Worm (Caenorhabditis elegans): ENCODE data around the gene C28D4.8.

The C28D4.8 gene

ce11 chrIV:9718396-9718795 is 29.8 kb downstream of the C28D4.8 start:
- TF ChIP-seq fkh-10 (GFP tag; optimal IDR thresholded peaks at IDR 0.05) = no peak
- TF ChIP-seq nfya-1 (tag; optimal IDR thresholded peaks at IDR 0.05) = peak; percentile 77
- TF ChIP-seq syd-9 (tag; optimal IDR thresholded peaks at IDR 0.05) = peak; percentile 22
- TF ChIP-seq rnt-1 (tag; optimal IDR thresholded peaks at IDR 0.05) = peak; percentile 66
- TF ChIP-seq ceh-31 (tag; optimal IDR thresholded peaks at IDR 0.05) = peak; percentile 69
- peak; percentile 19 for TF ChIP-seq ceh-34 (tag; optimal IDR thresholded peaks at IDR 0.05)
- TF ChIP-seq ceh-18 (tag; optimal IDR thresholded peaks at IDR 0.05) = peak; percentile 87
- no peak for TF ChIP-seq C38D4.7 (GFP tag; optimal IDR thresholded peaks at IDR 0.05)
- no peak for TF ChIP-seq K02D7.2 (tag; optimal IDR thresholded peaks at IDR 0.05)
- TF ChIP-seq tbx-2 (tag; optimal IDR thresholded peaks at IDR 0.05) = peak; percentile 73
- TF ChIP-seq dve-1 (tag; optimal IDR thresholded peaks at IDR 0.05) = peak; percentile 69
- TF ChIP-seq pat-9 (tag; optimal IDR thresholded peaks at IDR 0.05) = peak; percentile 3
- no peak for TF ChIP-seq ahr-1 (tag; optimal IDR thresholded peaks at IDR 0.05)
- peak; percentile 64 for TF ChIP-seq unc-55 (GFP tag; optimal IDR thresholded peaks at IDR 0.05)
- peak; percentile 12 for TF ChIP-seq ceh-14 (tag; optimal IDR thresholded peaks at IDR 0.05)
- TF ChIP-seq ets-4 (tag; optimal IDR thresholded peaks at IDR 0.05) = no peak
- no peak for TF ChIP-seq unc-86 (tag; optimal IDR thresholded peaks at IDR 0.05)
- peak; percentile 49 for TF ChIP-seq hlh-8 (tag; optimal IDR thresholded peaks at IDR 0.05)
- TF ChIP-seq F13H6.1 (tag; optimal IDR thresholded peaks at IDR 0.05) = peak; percentile 17
- TF ChIP-seq fkh-6 (tag; optimal IDR thresholded peaks at IDR 0.05) = no peak

DNA sequence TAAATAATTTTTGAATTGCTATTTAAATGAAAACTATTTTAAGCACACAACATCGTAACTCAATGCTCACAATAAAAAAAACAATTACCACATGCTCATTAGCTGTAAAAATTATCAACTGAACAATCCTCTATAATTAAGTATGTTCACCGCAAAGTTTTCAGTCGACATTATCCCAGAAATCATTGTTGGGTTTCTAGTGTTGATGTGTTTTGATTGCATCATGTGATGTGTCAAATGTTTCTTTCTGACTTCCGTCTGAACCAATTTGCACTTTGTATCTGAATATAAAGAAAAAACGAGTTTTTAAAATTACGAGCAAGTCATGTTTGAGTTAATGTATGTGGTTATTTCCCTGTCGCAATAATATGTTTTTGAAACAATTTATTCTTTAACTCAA is 30.4 kb downstream of the C28D4.8 start:
- TF ChIP-seq zip-5 (tag; optimal IDR thresholded peaks at IDR 0.05) = no peak
- TF ChIP-seq sdc-2 (tag; optimal IDR thresholded peaks at IDR 0.05) = no peak
- TF ChIP-seq npax-4 (tag; optimal IDR thresholded peaks at IDR 0.05) = no peak
- no peak for TF ChIP-seq hlh-15 (tag; optimal IDR thresholded peaks at IDR 0.05)
- no peak for TF ChIP-seq ceh-6 (GFP tag; optimal IDR thresholded peaks at IDR 0.05)
- TF ChIP-seq F13H6.1 (tag; optimal IDR thresholded peaks at IDR 0.05) = no peak
- TF ChIP-seq unc-86 (tag; optimal IDR thresholded peaks at IDR 0.05) = no peak
- TF ChIP-seq lin-11 (tag; optimal IDR thresholded peaks at IDR 0.05) = no peak
- no peak for TF ChIP-seq T23F11.4 (GFP tag; optimal IDR thresholded peaks at IDR 0.05)
- TF ChIP-seq rnt-1 (tag; optimal IDR thresholded peaks at IDR 0.05) = no peak
- TF ChIP-seq C08G9.2 (tag; optimal IDR thresholded peaks at IDR 0.05) = no peak
- no peak for TF ChIP-seq unc-42 (tag; optimal IDR thresholded peaks at IDR 0.05)
- TF ChIP-seq pha-2 (tag; optimal IDR thresholded peaks at IDR 0.05) = no peak
- TF ChIP-seq hlh-30 (tag; optimal IDR thresholded peaks at IDR 0.05; ENCODE audit: insufficient read depth) = no peak
- TF ChIP-seq sox-2 (GFP tag; IDR thresholded peaks at IDR 0.05) = no peak
- no peak for TF ChIP-seq ceh-45 (GFP tag; IDR thresholded peaks at IDR 0.05)
- TF ChIP-seq ceh-24 (tag; optimal IDR thresholded peaks at IDR 0.05) = no peak

- TF ChIP-seq lin-11 (tag; optimal IDR thresholded peaks at IDR 0.05) = no peak
- TF ChIP-seq elt-2 (tag; optimal IDR thresholded peaks at IDR 0.05) = peak; percentile 33
Measured at ce11 chrIV:9716490-9716889, 31.8 kb downstream of the C28D4.8 start.

ce11 chrIV:9714264-9714663 is 34.0 kb downstream of the C28D4.8 start:
- TF ChIP-seq gmeb-2 (tag; optimal IDR thresholded peaks at IDR 0.05) (no peak), npax-4 (tag; optimal IDR thresholded peaks at IDR 0.05) (no peak), sdc-2 (tag; optimal IDR thresholded peaks at IDR 0.05) (no peak), ceh-19 (GFP tag; optimal IDR thresholded peaks at IDR 0.05) (no peak), tbx-7 (tag; optimal IDR thresholded peaks at IDR 0.05) (no peak), hlh-8 (tag; optimal IDR thresholded peaks at IDR 0.05) (no peak), nhr-11 (tag; optimal IDR thresholded peaks at IDR 0.05) (no peak)
